Worm (Caenorhabditis elegans): ENCODE data around the gene M02E1.1.

The M02E1.1 gene

ce11 chrX:357792-358191, 31.9 kb downstream of the M02E1.1 start, which contains the start of gene C04E7.1:
C04E7.1 (plus strand) TSS chrX:358092.
- TF ChIP-seq ceh-82 (tag; optimal IDR thresholded peaks at IDR 0.05) (no peak), C34F6.9 (tag; optimal IDR thresholded peaks at IDR 0.05) (no peak), nhr-12 (tag; optimal IDR thresholded peaks at IDR 0.05) (no peak), mbf-1 (tag; optimal IDR thresholded peaks at IDR 0.05) (no peak), egl-27 (tag; optimal IDR thresholded peaks at IDR 0.05) (no peak), lin-39 (tag; optimal IDR thresholded peaks at IDR 0.05) (no peak), snpc-4 (tag; optimal IDR thresholded peaks at IDR 0.05) (no peak), nhr-77 (tag; optimal IDR thresholded peaks at IDR 0.05) (no peak), nhr-21 (tag; optimal IDR thresholded peaks at IDR 0.05) (no peak), nhr-23 (tag; optimal IDR thresholded peaks at IDR 0.05) (no peak), mdl-1 (tag; optimal IDR thresholded peaks at IDR 0.05) (no peak), Y55F3AM.14 (GFP tag; optimal IDR thresholded peaks at IDR 0.05) (no peak), F13H6.1 (tag; optimal IDR thresholded peaks at IDR 0.05) (no peak), sma-3 (GFP tag; optimal IDR thresholded peaks at IDR 0.05) (no peak), peb-1 (tag; optimal IDR thresholded peaks at IDR 0.05) (no peak)

ce11 chrX:360479-360878, 34.6 kb downstream of the M02E1.1 start, which contains the start of gene C04E7.5:
C04E7.5 (plus strand) TSS chrX:360779.
- TF ChIP-seq Y55F3AM.14 (GFP tag; optimal IDR thresholded peaks at IDR 0.05) (no peak), peb-1 (tag; optimal IDR thresholded peaks at IDR 0.05) (no peak), ztf-11 (tag; optimal IDR thresholded peaks at IDR 0.05) (no peak), ztf-1 (GFP tag; conservative IDR thresholded peaks at IDR 0.05) (no peak), zag-1 (tag; optimal IDR thresholded peaks at IDR 0.05) (no peak), egl-27 (tag; optimal IDR thresholded peaks at IDR 0.05) (no peak), dmd-4 (tag; optimal IDR thresholded peaks at IDR 0.05) (no peak), blmp-1 (tag; optimal IDR thresholded peaks at IDR 0.05; ENCODE audit: insufficient read depth) (no peak), nhr-21 (tag; optimal IDR thresholded peaks at IDR 0.05) (no peak), nhr-237 (tag; optimal IDR thresholded peaks at IDR 0.05) (no peak), unc-55 (GFP tag; optimal IDR thresholded peaks at IDR 0.05) (no peak), crh-2 (tag; optimal IDR thresholded peaks at IDR 0.05) (no peak), lin-13 (GFP tag; optimal IDR thresholded peaks at IDR 0.05) (no peak), skn-1 (tag; optimal IDR thresholded peaks at IDR 0.05) (no peak)

DNA sequence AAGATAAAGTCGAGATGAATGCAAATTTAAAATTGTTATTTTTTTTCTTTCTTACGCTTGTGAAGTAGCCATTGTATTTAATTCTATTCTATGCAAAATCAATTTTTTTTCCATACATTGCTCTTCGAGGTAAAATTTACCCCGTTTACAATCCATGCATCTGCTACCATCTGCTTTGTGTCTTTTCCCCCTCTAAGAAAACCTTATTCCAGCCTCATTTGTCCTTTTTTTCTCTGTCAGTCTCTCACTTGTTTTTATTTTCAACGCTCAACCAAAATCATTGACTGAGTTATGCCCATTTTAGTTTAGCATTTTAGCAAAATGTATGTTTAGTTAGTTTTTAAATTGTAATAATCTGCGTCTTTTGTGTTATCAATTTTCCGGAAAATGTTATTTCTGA, 44.0 kb downstream of the M02E1.1 start:
- TF ChIP-seq unc-62 (GFP tag; optimal IDR thresholded peaks at IDR 0.05) (no peak), C34F6.9 (tag; optimal IDR thresholded peaks at IDR 0.05) (peak; percentile 48), nhr-6 (tag; optimal IDR thresholded peaks at IDR 0.05) (no peak), sma-3 (GFP tag; optimal IDR thresholded peaks at IDR 0.05) (no peak), mab-5 (tag; optimal IDR thresholded peaks at IDR 0.05) (no peak), unc-55 (GFP tag; optimal IDR thresholded peaks at IDR 0.05) (peak; percentile 59), nhr-237 (tag; optimal IDR thresholded peaks at IDR 0.05) (no peak), ceh-16 (tag; optimal IDR thresholded peaks at IDR 0.05) (no peak), R02D3.7 (tag; optimal IDR thresholded peaks at IDR 0.05) (no peak)

DNA sequence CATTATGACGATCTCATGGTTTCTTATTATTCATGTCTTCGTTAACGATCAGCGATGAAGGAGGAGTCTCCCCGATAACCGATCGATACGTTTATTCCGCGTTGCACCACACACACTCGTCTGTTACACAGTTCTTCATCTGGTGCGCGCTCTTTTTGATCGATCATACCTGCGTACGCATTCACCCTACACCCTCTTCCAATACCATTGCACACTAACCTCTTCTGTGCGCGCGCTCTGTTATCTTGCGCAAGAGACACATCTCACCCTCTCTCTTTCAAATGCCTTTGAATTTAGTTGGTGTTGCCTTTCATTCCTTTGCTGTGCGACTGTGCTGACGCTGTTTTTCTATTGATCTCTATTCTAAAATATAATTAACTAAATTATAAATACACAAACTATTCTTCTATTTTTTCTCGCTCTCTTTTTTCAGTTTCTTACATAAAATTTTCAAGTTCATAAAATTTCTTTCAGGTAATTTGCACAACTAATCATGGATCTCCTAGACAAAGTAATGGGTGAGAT, 45.9 kb downstream of the M02E1.1 start, which contains the start of gene nrde-3:
TSS of gene nrde-3 (plus strand) at position 475 of the 525 bp plus-strand sequence.
- TF ChIP-seq mdl-1 (tag; optimal IDR thresholded peaks at IDR 0.05) (no peak), ama-1 (optimal IDR thresholded peaks at IDR 0.05) (no peak), dmd-4 (tag; optimal IDR thresholded peaks at IDR 0.05) (no peak), nhr-23 (tag; optimal IDR thresholded peaks at IDR 0.05) (no peak)

ce11 chrX:380505-380904, 54.6 kb downstream of the M02E1.1 start, which contains the start of gene R04A9.3:
R04A9.3 (minus strand) TSS chrX:380605.
- TF ChIP-seq sem-4 (tag; optimal IDR thresholded peaks at IDR 0.05) (no peak), nhr-237 (tag; optimal IDR thresholded peaks at IDR 0.05) (no peak), mab-5 (tag; optimal IDR thresholded peaks at IDR 0.05) (no peak), ama-1 (optimal IDR thresholded peaks at IDR 0.05) (no peak), peb-1 (tag; optimal IDR thresholded peaks at IDR 0.05) (no peak), nhr-11 (tag; optimal IDR thresholded peaks at IDR 0.05) (no peak), Y55F3AM.14 (GFP tag; optimal IDR thresholded peaks at IDR 0.05) (no peak), nhr-77 (tag; optimal IDR thresholded peaks at IDR 0.05) (no peak), gmeb-1 (tag; optimal IDR thresholded peaks at IDR 0.05) (no peak), unc-55 (GFP tag; optimal IDR thresholded peaks at IDR 0.05) (no peak), nhr-10 (tag; optimal IDR thresholded peaks at IDR 0.05) (no peak)

Measured in whole organism, L2 larva.